Fruit fly (Drosophila melanogaster) whole organism, wandering third instar larva: ENCODE measurements around the gene CG18530.
A peak's percentile ranks its signal among the peaks of the same experiment; 100 is the strongest.

Experiments
- Abd-B ChIP-seq: fragments of >200 bp; optimal IDR thresholded peaks from 2 replicates; lab custom pipeline; 2017; ENCODE audit warnings: missing biosample characterization, missing genetic modification characterization
- Dfd ChIP-seq: fragments of >200 bp; optimal IDR thresholded peaks from 2 replicates; lab custom pipeline; 2017; ENCODE audit warnings: missing biosample characterization, missing genetic modification characterization
- Dif ChIP-seq: fragments of 200-275, 200-300 bp; sonication (Bioruptor generic); optimal IDR thresholded peaks from 2 replicates; lab custom pipeline; 2018; ENCODE audit warnings: missing biosample characterization, missing genetic modification characterization; ENCODE audit not compliant: partially characterized antibody
- GATAd ChIP-seq: sonication (Bioruptor generic); optimal IDR thresholded peaks from 2 replicates; lab custom pipeline; 2016; ENCODE audit warnings: missing biosample characterization, missing genetic modification characterization
- Hnf4 ChIP-seq: fragments of 200-800 bp; sonication (Bioruptor generic); optimal IDR thresholded peaks from 2 replicates; lab custom pipeline; 2016; ENCODE audit warnings: missing biosample characterization, mild to moderate bottlenecking, missing genetic modification characterization
- Hr78 ChIP-seq: fragments of >200 bp; optimal IDR thresholded peaks from 2 replicates; lab custom pipeline; 2017; ENCODE audit warnings: missing biosample characterization, missing genetic modification characterization
- Hr83 ChIP-seq: fragments of 200-300 bp; sonication (Bioruptor generic); optimal IDR thresholded peaks from 2 replicates; lab custom pipeline; 2016; ENCODE audit warnings: missing biosample characterization, mild to moderate bottlenecking, missing genetic modification characterization, moderate library complexity; ENCODE audit not compliant: poor library complexity, severe bottlenecking
- Jra ChIP-seq: sonication (Bioruptor generic); optimal IDR thresholded peaks from 2 replicates; lab custom pipeline; 2016; ENCODE audit warnings: missing biosample characterization, missing genetic modification characterization
- Mio ChIP-seq: sonication (Bioruptor generic); optimal IDR thresholded peaks from 2 replicates; lab custom pipeline; 2016; ENCODE audit warnings: missing biosample characterization, missing genetic modification characterization
- Myc ChIP-seq: fragments of >200 bp; optimal IDR thresholded peaks from 2 replicates; lab custom pipeline; 2017
- N ChIP-seq: fragments of >200 bp; optimal IDR thresholded peaks from 2 replicates; lab custom pipeline; 2018; ENCODE audit warnings: missing biosample characterization, missing external identifiers, missing genetic modification characterization
- brk ChIP-seq: fragments of 200-800 bp; sonication (Bioruptor generic); optimal IDR thresholded peaks from 2 replicates; lab custom pipeline; 2016; ENCODE audit warnings: missing biosample characterization, mild to moderate bottlenecking, missing genetic modification characterization
- dl ChIP-seq, 2 experiments: fragments of 175-275, 200-275 bp in 1 of 2; fragments of 200-275 bp in 1 of 2; sonication (Bioruptor generic); optimal IDR thresholded peaks; lab custom pipeline; 2018; ENCODE audit warnings: mild to moderate bottlenecking in 2 of 2, missing biosample characterization in 2 of 2, missing genetic modification characterization in 2 of 2, moderate library complexity in 2 of 2; ENCODE audit not compliant: partially characterized antibody in 2 of 2, insufficient read depth in 1 of 2
- dmrt93B ChIP-seq: fragments of 200-800 bp; sonication (Bioruptor generic); optimal IDR thresholded peaks from 2 replicates; lab custom pipeline; 2018; ENCODE audit warnings: missing biosample characterization, mild to moderate bottlenecking, missing genetic modification characterization
- dsf ChIP-seq: sonication (Bioruptor generic); optimal IDR thresholded peaks from 2 replicates; lab custom pipeline; 2016; ENCODE audit warnings: missing biosample characterization, missing genetic modification characterization, borderline replicate concordance
- ey ChIP-seq: fragments of 200-800 bp; sonication (Bioruptor generic); optimal IDR thresholded peaks from 2 replicates; lab custom pipeline; 2016; ENCODE audit warnings: missing biosample characterization, missing genetic modification characterization
- foxo ChIP-seq, 2 experiments: fragments of 200-800 bp; sonication (Bioruptor generic); optimal IDR thresholded peaks; 2 replicates in 1 of 2; 3 replicates in 1 of 2; lab custom pipeline; 2016 to 2017; ENCODE audit warnings: missing biosample characterization in 2 of 2, missing genetic modification characterization in 2 of 2
- fru ChIP-seq: fragments of 200-800 bp; sonication (Bioruptor generic); optimal IDR thresholded peaks from 3 replicates; lab custom pipeline; 2016; ENCODE audit warnings: missing biosample characterization, mild to moderate bottlenecking, missing genetic modification characterization
- h ChIP-seq: fragments of 200-800 bp; sonication (Bioruptor generic); optimal IDR thresholded peaks from 3 replicates; lab custom pipeline; 2016; ENCODE audit warnings: missing biosample characterization, mild to moderate bottlenecking, missing genetic modification characterization
- jim ChIP-seq: fragments of 175-275, 200-325 bp; sonication (Bioruptor generic); optimal IDR thresholded peaks from 2 replicates; lab custom pipeline; 2016; ENCODE audit warnings: missing biosample characterization, mild to moderate bottlenecking, missing genetic modification characterization
- lola ChIP-seq: fragments of >200 bp; optimal IDR thresholded peaks from 2 replicates; lab custom pipeline; 2017; ENCODE audit warnings: missing biosample characterization, missing genetic modification characterization
- pan ChIP-seq: fragments of >200 bp; optimal IDR thresholded peaks from 2 replicates; lab custom pipeline; 2017
- psq ChIP-seq: fragments of 200-800 bp; sonication (Bioruptor generic); optimal IDR thresholded peaks from 3 replicates; lab custom pipeline; 2017; ENCODE audit warnings: missing biosample characterization, mild to moderate bottlenecking, missing genetic modification characterization, moderate library complexity
- rgr ChIP-seq: fragments of 200-800 bp; sonication (Bioruptor generic); optimal IDR thresholded peaks from 3 replicates; lab custom pipeline; 2016; ENCODE audit warnings: missing biosample characterization, mild to moderate bottlenecking, missing genetic modification characterization
- sage ChIP-seq: fragments of 200-800 bp; sonication (Bioruptor generic); optimal IDR thresholded peaks from 2 replicates; lab custom pipeline; 2016; ENCODE audit warnings: missing biosample characterization, mild to moderate bottlenecking, missing genetic modification characterization
- sv ChIP-seq: fragments of 200-800 bp; sonication (Bioruptor generic); optimal IDR thresholded peaks from 3 replicates; lab custom pipeline; 2016; ENCODE audit warnings: missing biosample characterization, missing genetic modification characterization
- tai ChIP-seq: sonication (Bioruptor generic); optimal IDR thresholded peaks from 2 replicates; lab custom pipeline; 2016; ENCODE audit warnings: missing biosample characterization, missing genetic modification characterization
- usp ChIP-seq: fragments of >200 bp; optimal IDR thresholded peaks from 2 replicates; lab custom pipeline; 2017; ENCODE audit warnings: missing biosample characterization, missing genetic modification characterization
- woc ChIP-seq: sonication (Bioruptor generic); optimal IDR thresholded peaks from 2 replicates; lab custom pipeline; 2016; ENCODE audit warnings: missing biosample characterization, mild to moderate bottlenecking, missing genetic modification characterization

The CG18530 gene

DNA sequence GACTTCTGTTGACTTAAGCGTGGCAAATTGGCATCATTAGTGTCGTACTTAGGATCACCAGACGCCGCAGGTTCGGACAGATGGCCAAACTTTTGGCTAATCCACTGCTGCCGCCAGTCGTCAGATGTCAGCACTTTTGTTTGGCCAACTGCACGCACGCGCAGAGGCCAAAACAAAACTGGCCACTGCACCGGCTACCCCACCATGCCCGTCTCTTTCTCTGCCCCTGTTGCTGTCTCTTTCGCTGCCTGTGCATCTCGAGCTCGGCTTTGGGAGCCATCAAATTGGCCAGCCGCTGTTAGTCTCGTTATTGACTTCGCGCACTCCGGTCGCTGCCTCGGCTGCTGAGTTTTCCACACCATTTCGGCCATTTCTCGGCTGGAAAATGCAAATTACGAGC lies 29.4 kb downstream of the CG18530 start, which contains the start of gene CG14395:
TSS of gene CG14395 (plus strand) at position 301 of the 400 bp plus-strand sequence.
- TF ChIP-seq fru = no peak
- no peak for TF ChIP-seq foxo (GFP tag; optimal IDR thresholded peaks at IDR 0.05; lab: Kevin White, UChicago)
- TF ChIP-seq sv (GFP tag; lab: Kevin White, UChicago) = no peak
- no peak for TF ChIP-seq h (GFP tag; lab: Kevin White, UChicago)
- no peak for TF ChIP-seq ey
- no peak for TF ChIP-seq lola (GFP tag; lab: Kevin White, UChicago)

DNA sequence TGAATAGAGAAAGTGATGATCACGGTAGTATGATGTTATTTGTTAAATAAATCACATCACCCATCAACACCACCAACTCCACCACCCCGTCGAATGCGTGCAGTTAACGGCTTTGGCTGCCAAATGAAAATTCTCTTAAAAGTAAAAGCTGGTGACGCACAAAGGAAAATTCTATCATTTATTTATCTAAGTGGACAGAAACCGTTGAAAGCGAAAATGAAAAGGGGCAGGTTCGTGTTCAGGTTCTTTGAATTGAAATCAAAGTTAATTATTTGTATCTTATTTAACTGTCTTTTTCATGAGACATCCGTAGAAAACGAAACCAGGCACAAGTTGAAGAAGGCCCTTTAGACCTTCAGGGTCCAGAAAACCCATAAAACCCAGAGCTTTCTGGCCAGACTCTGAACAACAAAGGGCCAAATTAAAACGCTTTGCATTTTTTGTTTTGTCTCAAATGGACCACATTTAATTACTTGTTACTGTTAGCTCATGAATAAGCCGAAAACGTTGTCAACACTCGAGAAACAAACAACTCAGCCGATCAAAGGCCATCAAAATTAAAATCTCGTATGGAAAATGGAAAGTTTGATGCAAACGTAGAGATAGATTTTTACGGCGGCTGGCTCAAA lies 33.2 kb downstream of the CG18530 start:
- no peak for TF ChIP-seq N
- TF ChIP-seq sage (GFP tag; lab: Kevin White, UChicago) = no peak
- no peak for TF ChIP-seq foxo (GFP tag; optimal IDR thresholded peaks at IDR 0.05; lab: Kevin White, UChicago)

DNA sequence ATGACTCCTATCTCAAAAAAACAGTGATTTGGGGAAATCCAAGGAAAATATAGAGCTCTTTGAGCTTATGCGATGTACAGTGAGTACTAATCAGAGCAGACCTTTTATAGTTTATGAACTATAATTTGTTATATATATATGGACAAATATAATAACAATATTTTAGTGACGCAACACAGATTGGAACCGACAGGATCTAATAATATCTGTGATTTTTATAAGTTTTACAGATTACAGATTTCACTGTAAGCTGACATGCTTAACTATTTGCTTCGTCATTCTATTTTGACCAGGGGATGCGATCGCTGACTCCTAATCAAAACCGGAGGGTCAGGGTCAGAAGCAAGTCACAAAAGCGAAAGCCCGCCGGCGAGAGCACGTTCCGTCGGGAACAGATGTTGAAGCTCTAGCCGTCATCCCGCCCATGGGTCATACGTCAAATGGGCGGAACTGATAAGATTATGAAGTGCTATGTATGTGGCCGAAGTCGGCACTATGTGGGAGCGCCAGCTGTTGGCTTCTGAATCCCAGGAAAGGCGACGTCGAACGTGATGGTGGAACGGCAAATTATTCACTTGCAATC lies 41.0 kb downstream of the CG18530 start, which contains the start of gene Gnmt:
TSS of gene Gnmt (plus strand) at position 568 of the 583 bp plus-strand sequence.
- peak; percentile 33 for TF ChIP-seq Dif (GFP tag; lab: Kevin White, UChicago)
- no peak for TF ChIP-seq woc

DNA sequence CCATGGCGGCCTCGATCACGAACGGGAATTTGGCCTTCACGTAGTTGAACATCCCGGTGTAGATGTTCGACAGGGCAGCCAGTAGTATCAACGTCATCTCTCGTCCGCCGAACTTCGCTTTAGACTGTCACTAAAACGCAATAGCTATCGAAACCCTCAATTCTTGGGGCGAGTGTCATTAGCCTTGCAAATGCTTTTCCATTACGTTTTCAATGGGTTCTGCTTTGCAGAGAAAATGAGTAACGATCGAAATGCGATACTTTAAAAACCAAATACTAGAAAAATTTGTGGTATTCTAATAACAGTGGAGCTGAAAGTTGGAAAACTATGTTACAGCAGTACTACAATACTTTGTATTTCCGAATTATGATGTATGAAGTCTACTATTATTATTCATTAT lies 43.0 kb downstream of the CG18530 start, which contains the start of gene CG43630:
TSS of gene CG43630 (minus strand) at position 101 of the 400 bp plus-strand sequence.
- TF ChIP-seq Jra (GFP tag; lab: Kevin White, UChicago) = no peak
- no peak for TF ChIP-seq GATAd (GFP tag; lab: Kevin White, UChicago)
- TF ChIP-seq Mio (GFP tag; lab: Kevin White, UChicago) = no peak
- no peak for TF ChIP-seq N
- TF ChIP-seq dmrt93B (GFP tag; lab: Kevin White, UChicago) = no peak
- TF ChIP-seq rgr (GFP tag; lab: Kevin White, UChicago) = no peak
- no peak for TF ChIP-seq fru
- TF ChIP-seq tai (GFP tag; lab: Kevin White, UChicago) = no peak
- no peak for TF ChIP-seq Hnf4 (GFP tag; lab: Kevin White, UChicago)
- no peak for TF ChIP-seq jim (GFP tag; lab: Kevin White, UChicago)
- TF ChIP-seq, all 38 proteins: peak for 0

DNA sequence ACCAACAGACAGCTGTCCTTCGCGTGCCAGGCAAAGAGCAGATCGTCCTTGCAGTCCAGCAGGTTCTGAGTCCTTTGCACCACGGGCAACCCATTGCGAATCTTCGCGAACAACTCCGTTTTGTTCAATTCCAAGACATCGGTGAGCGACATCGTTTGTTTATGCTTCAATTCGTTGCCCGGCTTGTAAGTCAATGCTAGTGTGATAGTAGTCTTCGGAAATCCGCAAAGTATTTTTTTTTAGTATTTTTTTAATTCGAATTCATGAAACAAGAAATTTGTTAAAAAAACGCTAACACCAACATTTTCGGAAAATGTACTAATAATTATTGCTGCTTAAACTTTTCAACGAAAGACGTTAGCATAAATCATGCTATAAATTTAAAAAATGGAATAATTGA lies 45.7 kb downstream of the CG18530 start, which contains the start of gene mbo:
TSS of gene mbo (minus strand) at position 203 of the 400 bp plus-strand sequence.
- TF ChIP-seq Hr78 (GFP tag; lab: Kevin White, UChicago) (no peak), N (no peak), dsf (no peak), foxo (GFP tag; optimal IDR thresholded peaks at IDR 0.05; lab: Kevin White, UChicago) (no peak), usp (GFP tag; lab: Kevin White, UChicago) (no peak), Abd-B (no peak), dl (GFP tag; optimal IDR thresholded peaks at IDR 0.05; lab: Kevin White, UChicago; ENCODE audit: insufficient read depth in 1 of 2, partially characterized antibody in 2 of 2) (no peak), pan (no peak)
- TF ChIP-seq, all 38 proteins: peak for 0

DNA sequence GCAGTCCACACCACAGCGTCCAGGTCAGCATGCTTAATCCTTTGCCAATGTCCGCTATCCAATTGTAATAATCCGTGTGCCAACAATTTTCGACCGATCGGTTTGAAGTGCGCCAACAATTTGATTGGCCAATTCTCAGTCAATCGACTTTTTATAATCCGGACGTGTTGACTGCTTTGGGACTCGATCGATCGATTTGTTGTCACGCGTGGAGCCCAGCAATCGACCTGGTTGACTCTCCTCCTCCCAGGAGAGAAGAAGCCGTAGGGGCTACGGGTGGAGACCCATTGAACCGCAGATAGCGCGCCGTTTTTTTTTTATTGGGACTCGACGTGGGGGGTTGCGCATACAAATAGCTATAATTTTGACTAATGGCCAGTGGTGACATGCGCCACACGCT lies 48.1 kb downstream of the CG18530 start, which contains the start of gene Cyp313a4:
TSS of gene Cyp313a4 (minus strand) at position 101 of the 400 bp plus-strand sequence.
- TF ChIP-seq foxo (GFP tag; optimal IDR thresholded peaks at IDR 0.05; lab: Kevin White, UChicago) = no peak
- TF ChIP-seq Hr83 (GFP tag; lab: Kevin White, UChicago) = no peak
- no peak for TF ChIP-seq GATAd (GFP tag; lab: Kevin White, UChicago)
- TF ChIP-seq usp (GFP tag; lab: Kevin White, UChicago) = no peak
- TF ChIP-seq dmrt93B (GFP tag; lab: Kevin White, UChicago) = no peak
- TF ChIP-seq Abd-B = no peak
- no peak for TF ChIP-seq brk (GFP tag; lab: Kevin White, UChicago)
- no peak for TF ChIP-seq Myc
- no peak for TF ChIP-seq h (GFP tag; lab: Kevin White, UChicago)
- no peak for TF ChIP-seq Dfd
- no peak for TF ChIP-seq psq (GFP tag; lab: Kevin White, UChicago)
- TF ChIP-seq tai (GFP tag; lab: Kevin White, UChicago) = no peak
- no peak for TF ChIP-seq dsf
